Worm (Caenorhabditis elegans): ENCODE results near the gene epac-1.
"Not testable (repeated sequence)": the region's sequence is repeated elsewhere in the genome, so short reads cannot be mapped to it uniquely, and the experiment has no call there.

The epac-1 gene

DNA sequence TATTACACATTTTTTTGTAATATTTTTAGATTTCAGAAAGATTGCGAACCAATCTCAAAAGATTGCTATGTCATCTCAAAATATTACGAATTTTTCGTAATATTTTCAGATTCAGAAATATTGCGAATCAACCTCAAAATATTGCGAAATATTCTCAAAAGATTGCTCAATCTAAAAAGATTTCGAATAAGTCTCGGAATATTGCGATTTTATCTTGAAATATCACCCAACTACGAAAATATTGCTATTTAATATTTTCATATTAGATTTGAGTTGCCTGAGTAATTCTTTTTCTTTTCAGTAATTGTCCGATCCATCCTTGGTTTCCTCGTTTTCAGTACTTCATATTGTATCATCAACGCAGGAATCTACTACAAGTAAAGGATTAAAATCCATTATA, 32.8 kb downstream of the epac-1 start, which contains the start of gene Y70G10A.4:
Y70G10A.4 (plus strand) TSS at position 301 of the 400 bp plus-strand sequence.
- not testable (repeated sequence) for TF ChIP-seq nhr-21 (tag; optimal IDR thresholded peaks at IDR 0.05); dmd-4 (tag; optimal IDR thresholded peaks at IDR 0.05); Y55F3AM.14 (GFP tag; optimal IDR thresholded peaks at IDR 0.05)

DNA sequence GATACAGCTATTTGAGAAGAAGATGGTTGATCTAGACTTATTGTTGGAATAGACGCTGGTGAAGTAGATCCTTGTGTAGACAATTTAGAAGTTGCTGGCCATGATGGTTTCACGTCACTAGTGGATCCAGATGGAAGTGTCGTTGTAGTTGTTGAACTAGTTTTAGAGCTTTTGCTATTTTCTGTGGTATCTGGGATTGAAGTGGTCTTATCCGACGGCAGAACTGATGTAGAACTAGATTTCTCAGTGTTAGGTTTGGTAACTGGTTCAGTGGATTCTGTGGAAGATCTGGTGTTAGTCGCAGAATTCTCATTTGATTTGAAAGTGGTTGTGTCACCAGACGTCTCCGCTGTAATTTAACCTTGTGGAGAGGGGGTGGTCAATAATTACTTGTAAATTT, 42.6 kb downstream of the epac-1 start:
- TF ChIP-seq alr-1 (tag; optimal IDR thresholded peaks at IDR 0.05): no peak
- TF ChIP-seq sma-9 (GFP tag; optimal IDR thresholded peaks at IDR 0.05): no peak
- no peak for TF ChIP-seq sma-9 (tag; optimal IDR thresholded peaks at IDR 0.05)
- no peak for TF ChIP-seq mdl-1 (tag; optimal IDR thresholded peaks at IDR 0.05)
- TF ChIP-seq peb-1 (tag; optimal IDR thresholded peaks at IDR 0.05): no peak
- no peak for TF ChIP-seq nhr-12 (tag; optimal IDR thresholded peaks at IDR 0.05)
- TF ChIP-seq ceh-82 (tag; optimal IDR thresholded peaks at IDR 0.05): no peak
- no peak for TF ChIP-seq zag-1 (tag; optimal IDR thresholded peaks at IDR 0.05)
- no peak for TF ChIP-seq elt-3 (tag; optimal IDR thresholded peaks at IDR 0.05)
- no peak for TF ChIP-seq ZK546.5 (tag; optimal IDR thresholded peaks at IDR 0.05)
- TF ChIP-seq sem-4 (tag; optimal IDR thresholded peaks at IDR 0.05): no peak
- TF ChIP-seq unc-62 (GFP tag; optimal IDR thresholded peaks at IDR 0.05): no peak
- TF ChIP-seq lin-11 (tag; optimal IDR thresholded peaks at IDR 0.05): no peak
- no peak for TF ChIP-seq crh-2 (tag; optimal IDR thresholded peaks at IDR 0.05)
- TF ChIP-seq aly-2 (tag; optimal IDR thresholded peaks at IDR 0.05): no peak
- no peak for TF ChIP-seq sma-3 (GFP tag; optimal IDR thresholded peaks at IDR 0.05)
- no peak for TF ChIP-seq egl-27 (tag; optimal IDR thresholded peaks at IDR 0.05)
- no peak for TF ChIP-seq ceh-16 (tag; optimal IDR thresholded peaks at IDR 0.05)
- no peak for TF ChIP-seq gmeb-1 (tag; optimal IDR thresholded peaks at IDR 0.05)
- TF ChIP-seq nhr-129 (tag; optimal IDR thresholded peaks at IDR 0.05): no peak

ce11 chrIII:10233979-10234378, 45.0 kb downstream of the epac-1 start, which contains the start of gene paml-1:
TSS of gene paml-1 (minus strand) at chrIII:10234079.
- TF ChIP-seq mdl-1 (tag; optimal IDR thresholded peaks at IDR 0.05): no peak
- TF ChIP-seq ztf-11 (tag; optimal IDR thresholded peaks at IDR 0.05): no peak
- no peak for TF ChIP-seq ceh-16 (tag; optimal IDR thresholded peaks at IDR 0.05)
- no peak for TF ChIP-seq elt-3 (tag; optimal IDR thresholded peaks at IDR 0.05)
- TF ChIP-seq dmd-4 (tag; optimal IDR thresholded peaks at IDR 0.05): no peak
- TF ChIP-seq lin-13 (GFP tag; optimal IDR thresholded peaks at IDR 0.05): no peak
- TF ChIP-seq peb-1 (tag; optimal IDR thresholded peaks at IDR 0.05): no peak
- no peak for TF ChIP-seq lsy-2 (tag; optimal IDR thresholded peaks at IDR 0.05)
- no peak for TF ChIP-seq zag-1 (tag; optimal IDR thresholded peaks at IDR 0.05)
- no peak for TF ChIP-seq nhr-21 (tag; optimal IDR thresholded peaks at IDR 0.05)
- no peak for TF ChIP-seq sma-3 (GFP tag; optimal IDR thresholded peaks at IDR 0.05)
- no peak for TF ChIP-seq nhr-6 (tag; optimal IDR thresholded peaks at IDR 0.05)
- no peak for TF ChIP-seq nhr-129 (tag; optimal IDR thresholded peaks at IDR 0.05)
- TF ChIP-seq nhr-77 (tag; optimal IDR thresholded peaks at IDR 0.05): no peak
- TF ChIP-seq ZK546.5 (tag; optimal IDR thresholded peaks at IDR 0.05): no peak
- TF ChIP-seq unc-39 (tag; optimal IDR thresholded peaks at IDR 0.05): no peak
- no peak for TF ChIP-seq Y55F3AM.14 (GFP tag; optimal IDR thresholded peaks at IDR 0.05)
- no peak for TF ChIP-seq elt-1 (tag; optimal IDR thresholded peaks at IDR 0.05)
- no peak for TF ChIP-seq ztf-4 (tag; optimal IDR thresholded peaks at IDR 0.05)

- TF ChIP-seq fos-1 (tag; optimal IDR thresholded peaks at IDR 0.05) (peak; percentile 9), C34F6.9 (tag; optimal IDR thresholded peaks at IDR 0.05) (no peak), nhr-21 (tag; optimal IDR thresholded peaks at IDR 0.05) (peak; percentile 11)
These were observed 47.4 kb downstream of the epac-1 start for ce11 chrIII:10236291-10236871.

DNA sequence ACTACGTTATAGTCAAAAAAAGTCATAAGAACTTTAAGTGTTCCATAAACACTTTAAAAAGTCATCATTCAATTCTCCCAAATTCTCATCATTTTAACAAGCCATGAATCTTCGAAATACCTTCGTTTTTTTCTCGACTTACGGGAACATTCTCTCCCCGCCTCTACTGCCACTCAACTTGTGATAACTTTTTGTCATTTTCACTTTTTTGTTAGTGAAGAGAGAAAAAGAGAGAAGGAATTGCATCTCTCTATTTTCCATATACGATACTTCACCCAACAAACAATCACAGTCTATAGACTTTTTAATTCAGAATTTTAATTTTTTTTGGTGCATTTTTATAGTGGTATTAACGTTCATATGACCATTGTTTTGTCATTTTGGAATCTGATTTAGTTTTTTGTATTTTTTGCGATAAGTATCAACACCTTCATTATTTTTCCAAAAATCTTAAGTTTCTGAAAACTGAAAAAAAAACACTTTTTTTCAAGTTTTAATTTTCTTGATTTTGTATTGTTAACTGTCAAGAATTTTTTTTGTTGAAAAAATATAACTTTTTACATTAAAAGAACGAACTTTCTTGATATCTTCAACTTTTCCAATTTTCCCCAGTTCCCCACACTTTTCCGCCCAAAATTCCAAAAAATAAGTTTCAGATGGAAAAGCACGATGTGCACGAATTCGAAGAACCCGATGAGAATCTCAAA, 49.6 kb downstream of the epac-1 start, which contains the start of gene Y70G10A.3:
Y70G10A.3 (plus strand) TSS at position 657 of the 707 bp plus-strand sequence.
- TF ChIP-seq mab-5 (tag; optimal IDR thresholded peaks at IDR 0.05): no peak
- TF ChIP-seq blmp-1 (tag; optimal IDR thresholded peaks at IDR 0.05; ENCODE audit: insufficient read depth): peak; percentile 29
- no peak for TF ChIP-seq sma-9 (GFP tag; optimal IDR thresholded peaks at IDR 0.05)
- TF ChIP-seq sma-9 (tag; optimal IDR thresholded peaks at IDR 0.05): no peak
